Fruit fly (Drosophila melanogaster): ENCODE results near the gene CG43389.

Gene CG43389

DNA sequence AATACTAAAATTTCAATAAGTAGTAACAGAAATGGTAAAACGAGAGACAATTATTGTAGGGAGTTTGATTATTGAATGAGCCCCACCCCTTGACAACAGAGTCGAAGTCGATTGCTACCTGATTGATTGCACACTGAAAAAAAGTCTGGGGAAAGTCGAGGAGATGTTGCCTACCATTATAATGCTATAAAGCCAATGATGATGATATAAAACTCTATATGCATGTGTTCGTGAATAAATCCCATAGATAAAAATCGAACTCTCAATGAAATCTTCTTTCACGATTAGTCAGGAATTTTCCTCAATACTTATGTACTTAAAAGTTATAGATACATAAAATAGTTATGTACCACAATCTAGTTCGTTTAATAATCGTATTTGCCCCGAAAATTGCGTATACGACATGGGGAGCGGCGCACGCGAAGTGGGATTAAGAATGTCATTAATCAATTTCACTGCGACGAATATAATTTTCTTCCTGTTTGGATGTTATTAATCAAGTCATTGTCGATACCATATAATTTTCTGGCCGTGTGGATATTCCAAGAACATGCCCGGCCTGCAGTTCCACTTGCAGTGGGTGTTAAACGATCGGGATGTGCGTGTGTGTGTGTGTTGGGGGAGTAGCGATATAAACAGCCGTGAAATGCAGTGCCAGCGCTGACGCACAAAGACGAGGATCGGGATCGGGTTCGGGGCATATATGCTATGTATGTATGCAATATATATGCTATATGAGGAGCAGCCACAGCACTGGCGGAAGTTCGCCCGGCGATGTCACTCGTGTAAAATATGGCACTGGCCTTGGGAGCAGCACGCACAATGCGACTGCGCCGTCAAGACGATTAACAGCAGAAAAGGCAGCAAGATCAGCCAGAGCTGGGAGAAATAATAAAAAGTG lies 3.3 kb upstream of the CG43389 start, which contains the start of gene CG12078:
Gene CG12078, minus strand, starts transcription at position 51 of the 901 bp plus-strand sequence.
- peak; percentile 7 for TF ChIP-seq Pif1A (GFP tag; optimal IDR thresholded peaks at IDR 0.05)
- TF ChIP-seq CG34367 (tag; optimal IDR thresholded peaks at IDR 0.05) = no peak
- no peak for TF ChIP-seq CG12605 (GFP tag; IDR thresholded peaks at IDR 0.05)
- no peak for TF ChIP-seq gl (tag; optimal IDR thresholded peaks at IDR 0.05)
- no peak for TF ChIP-seq rn (GFP tag; IDR thresholded peaks at IDR 0.05)
- no peak for TF ChIP-seq fd96Ca (GFP tag; IDR thresholded peaks at IDR 0.05)
- no peak for TF ChIP-seq CG32121 (GFP tag; IDR thresholded peaks at IDR 0.05)
- TF ChIP-seq CG17806 (tag; optimal IDR thresholded peaks at IDR 0.05) = no peak
- no peak for TF ChIP-seq CG14655 (GFP tag; optimal IDR thresholded peaks at IDR 0.05)
- TF ChIP-seq EcR (GFP tag; optimal IDR thresholded peaks at IDR 0.05) = peak; percentile 93
- TF ChIP-seq CG15710 (tag; optimal IDR thresholded peaks at IDR 0.05) = no peak
- peak; percentile 23 for TF ChIP-seq CG9948 (tag; optimal IDR thresholded peaks at IDR 0.05)
- TF ChIP-seq Ets98B (GFP tag; IDR thresholded peaks at IDR 0.05) = no peak
- no peak for TF ChIP-seq D1 (tag; optimal IDR thresholded peaks at IDR 0.05)
- no peak for TF ChIP-seq CG4496 (GFP tag; IDR thresholded peaks at IDR 0.05)
- TF ChIP-seq CG8159 (tag; optimal IDR thresholded peaks at IDR 0.05) = peak; percentile 16
- no peak for TF ChIP-seq Pif1B (GFP tag; optimal IDR thresholded peaks at IDR 0.05)
- no peak for TF ChIP-seq CG13204 (GFP tag; optimal IDR thresholded peaks at IDR 0.05)
- no peak for TF ChIP-seq Snoo (tag; optimal IDR thresholded peaks at IDR 0.05)
- no peak for TF ChIP-seq CG10348 (GFP tag; IDR thresholded peaks at IDR 0.05)
- TF ChIP-seq CG8301 (tag; optimal IDR thresholded peaks at IDR 0.05) = no peak

dm6 chr3L:3245189-3245588 lies 2.6 kb upstream of the CG43389 start:
- TF ChIP-seq CG13204 (GFP tag; optimal IDR thresholded peaks at IDR 0.05) (peak; percentile 85), Pif1B (GFP tag; optimal IDR thresholded peaks at IDR 0.05) (peak; percentile 84), CG9948 (tag; optimal IDR thresholded peaks at IDR 0.05) (peak; percentile 82), Snoo (tag; optimal IDR thresholded peaks at IDR 0.05) (peak; percentile 90), rn (GFP tag; IDR thresholded peaks at IDR 0.05) (no peak), CG10348 (GFP tag; IDR thresholded peaks at IDR 0.05) (no peak), Pif1A (GFP tag; optimal IDR thresholded peaks at IDR 0.05) (peak; percentile 79), CG8159 (tag; optimal IDR thresholded peaks at IDR 0.05) (peak; percentile 100), CG32121 (GFP tag; IDR thresholded peaks at IDR 0.05) (no peak), gl (tag; optimal IDR thresholded peaks at IDR 0.05) (peak; percentile 65), CG15710 (tag; optimal IDR thresholded peaks at IDR 0.05) (peak; percentile 95), CG34367 (tag; optimal IDR thresholded peaks at IDR 0.05) (peak; percentile 92), CG14655 (GFP tag; optimal IDR thresholded peaks at IDR 0.05) (peak; percentile 72), CG4496 (GFP tag; IDR thresholded peaks at IDR 0.05) (peak; percentile 57; the same call in 2 of the 3 replicates), fd96Ca (GFP tag; IDR thresholded peaks at IDR 0.05) (no peak), D1 (tag; optimal IDR thresholded peaks at IDR 0.05) (peak; percentile 81), CG17806 (tag; optimal IDR thresholded peaks at IDR 0.05) (peak; percentile 88), CG8301 (tag; optimal IDR thresholded peaks at IDR 0.05) (peak; percentile 55), CG12605 (GFP tag; IDR thresholded peaks at IDR 0.05) (peak; percentile 42; the same call in 1 of the 2 replicates)

DNA sequence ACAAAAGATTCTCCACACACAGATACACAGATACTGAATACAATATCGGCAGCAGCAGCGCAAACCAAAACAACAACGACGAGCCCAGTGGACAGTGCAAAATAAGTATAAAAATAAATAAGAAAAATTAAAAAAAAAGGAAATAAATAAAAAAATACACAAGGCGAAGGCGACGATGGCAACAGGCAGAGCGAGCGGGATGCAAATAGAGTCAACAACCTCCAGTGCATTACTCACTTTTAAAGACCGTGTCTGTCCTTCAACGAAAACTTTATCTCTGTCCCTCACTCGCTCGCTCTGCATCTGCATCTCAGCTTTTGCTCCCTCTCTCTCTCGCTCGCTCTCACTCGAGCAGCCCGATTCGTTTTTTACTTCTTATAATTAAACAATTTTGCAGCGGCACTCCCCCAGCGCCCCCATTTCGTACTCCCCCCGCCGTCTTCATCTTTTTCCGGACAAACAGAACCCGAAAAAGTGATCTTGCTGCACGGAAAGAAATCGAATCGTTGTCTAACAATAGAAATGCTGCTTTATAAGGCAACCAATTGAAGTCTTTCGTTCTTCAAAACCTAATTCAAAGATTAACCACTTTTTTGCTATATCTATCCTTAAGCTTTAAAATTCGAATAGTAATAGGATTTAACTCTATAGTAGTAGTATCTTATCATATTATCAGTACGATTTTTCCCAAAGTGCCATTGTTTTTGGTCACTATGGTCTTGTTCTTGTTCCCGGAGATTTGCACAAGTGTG lies 1.3 kb upstream of the CG43389 start:
- TF ChIP-seq CG12605 (GFP tag; IDR thresholded peaks at IDR 0.05) = peak; percentile 99
- TF ChIP-seq CG8159 (tag; optimal IDR thresholded peaks at IDR 0.05) = peak; percentile 99
- peak; percentile 99 for TF ChIP-seq CG13204 (GFP tag; optimal IDR thresholded peaks at IDR 0.05)
- TF ChIP-seq rn (GFP tag; IDR thresholded peaks at IDR 0.05) = peak; percentile 91
- peak; percentile 100 for TF ChIP-seq gl (tag; optimal IDR thresholded peaks at IDR 0.05)
- TF ChIP-seq fd96Ca (GFP tag; IDR thresholded peaks at IDR 0.05) = peak; percentile 96
- TF ChIP-seq Snoo (tag; optimal IDR thresholded peaks at IDR 0.05) = peak; percentile 99
- peak; percentile 87 for TF ChIP-seq CG8301 (tag; optimal IDR thresholded peaks at IDR 0.05)
- TF ChIP-seq EcR (GFP tag; optimal IDR thresholded peaks at IDR 0.05) = peak; percentile 100
- TF ChIP-seq CG9948 (tag; optimal IDR thresholded peaks at IDR 0.05) = peak; percentile 96
- TF ChIP-seq CG14655 (GFP tag; optimal IDR thresholded peaks at IDR 0.05) = peak; percentile 96
- TF ChIP-seq CG32121 (GFP tag; IDR thresholded peaks at IDR 0.05) = peak; percentile 92
- TF ChIP-seq D1 (tag; optimal IDR thresholded peaks at IDR 0.05) = peak; percentile 97
- TF ChIP-seq Pif1B (GFP tag; optimal IDR thresholded peaks at IDR 0.05) = peak; percentile 99
- TF ChIP-seq Pif1A (GFP tag; optimal IDR thresholded peaks at IDR 0.05) = peak; percentile 99
- peak; percentile 98 for TF ChIP-seq CG17806 (tag; optimal IDR thresholded peaks at IDR 0.05)
- 0 out of 2 replicates have a peak, but pooled peaks have one; percentile 27 for TF ChIP-seq CG10348 (GFP tag; IDR thresholded peaks at IDR 0.05)
- peak; percentile 97 for TF ChIP-seq CG4496 (GFP tag; IDR thresholded peaks at IDR 0.05)
- peak; percentile 99 for TF ChIP-seq CG15710 (tag; optimal IDR thresholded peaks at IDR 0.05)
- TF ChIP-seq Ets98B (GFP tag; IDR thresholded peaks at IDR 0.05) = peak; percentile 94
- peak; percentile 98 for TF ChIP-seq CG34367 (tag; optimal IDR thresholded peaks at IDR 0.05)

- TF ChIP-seq CG15710 (tag; optimal IDR thresholded peaks at IDR 0.05) = peak; percentile 98
- peak; percentile 67 for TF ChIP-seq CG4496 (GFP tag; IDR thresholded peaks at IDR 0.05)
- no peak; the same call in 1 of the 2 replicates for TF ChIP-seq CG10348 (GFP tag; IDR thresholded peaks at IDR 0.05)
- TF ChIP-seq CG8159 (tag; optimal IDR thresholded peaks at IDR 0.05) = peak; percentile 99
- TF ChIP-seq CG14655 (GFP tag; optimal IDR thresholded peaks at IDR 0.05) = peak; percentile 93
- TF ChIP-seq gl (tag; optimal IDR thresholded peaks at IDR 0.05) = peak; percentile 84
- TF ChIP-seq CG8301 (tag; optimal IDR thresholded peaks at IDR 0.05) = peak; percentile 91
- TF ChIP-seq Ets98B (GFP tag; IDR thresholded peaks at IDR 0.05) = peak; percentile 69
- peak; percentile 98 for TF ChIP-seq CG9948 (tag; optimal IDR thresholded peaks at IDR 0.05)
- peak; percentile 94 for TF ChIP-seq Pif1B (GFP tag; optimal IDR thresholded peaks at IDR 0.05)
- TF ChIP-seq Pif1A (GFP tag; optimal IDR thresholded peaks at IDR 0.05) = peak; percentile 96
- TF ChIP-seq D1 (tag; optimal IDR thresholded peaks at IDR 0.05) = peak; percentile 97
- TF ChIP-seq EcR (GFP tag; optimal IDR thresholded peaks at IDR 0.05) = peak; percentile 90
- peak; percentile 72 for TF ChIP-seq CG12605 (GFP tag; IDR thresholded peaks at IDR 0.05)
- TF ChIP-seq Snoo (tag; optimal IDR thresholded peaks at IDR 0.05) = peak; percentile 47
- peak; percentile 83 for TF ChIP-seq CG32121 (GFP tag; IDR thresholded peaks at IDR 0.05)
- TF ChIP-seq CG17806 (tag; optimal IDR thresholded peaks at IDR 0.05) = peak; percentile 95
- peak; percentile 66; the same call in 1 of the 2 replicates for TF ChIP-seq rn (GFP tag; IDR thresholded peaks at IDR 0.05)
- peak; percentile 94 for TF ChIP-seq CG13204 (GFP tag; optimal IDR thresholded peaks at IDR 0.05)
- peak; percentile 82; the same call in 2 of the 3 replicates for TF ChIP-seq fd96Ca (GFP tag; IDR thresholded peaks at IDR 0.05)
- peak; percentile 96 for TF ChIP-seq CG34367 (tag; optimal IDR thresholded peaks at IDR 0.05)
Measured at dm6 chr3L:3248714-3249663, 1.2 kb downstream of the CG43389 start.
